Worm (Caenorhabditis elegans): ENCODE data around the gene cox-6A.

- TF ChIP-seq him-1 (tag; optimal IDR thresholded peaks at IDR 0.05): no peak
- TF ChIP-seq W03F9.2 (tag; optimal IDR thresholded peaks at IDR 0.05): no peak
Observed at ce11 chrIII:5119063-5119462, 37.5 kb downstream of the cox-6A start.

Data from whole organism, L4/young adult.